Fruit fly (Drosophila melanogaster) whole organism, prepupa: ENCODE data around the gene CG42579.

Source experiments
- Blimp-1 ChIP-seq: fragments of 200-800 bp; sonication (Bioruptor generic); optimal IDR thresholded peaks from 3 replicates; lab custom pipeline; 2017; ENCODE audit warnings: missing biosample characterization, missing genetic modification characterization, mild to moderate bottlenecking, moderate library complexity, missing genetic modification reagents
- CG10631 ChIP-seq: fragments of 200-800 bp; sonication (Bioruptor generic); optimal IDR thresholded peaks from 2 replicates; lab custom pipeline; 2016; ENCODE audit warnings: missing biosample characterization, missing genetic modification characterization
- CG10669 ChIP-seq: fragments of 200-800 bp; sonication (Bioruptor generic); optimal IDR thresholded peaks from 3 replicates; lab custom pipeline; 2018; ENCODE audit warnings: missing biosample characterization, mild to moderate bottlenecking, missing genetic modification characterization, moderate library complexity
- CG11294 ChIP-seq: fragments of 200-800 bp; sonication (Bioruptor generic); IDR thresholded peaks from 2 replicates; pipeline ENCODE4 v1.3.6; 2022; ENCODE audit warnings: missing biosample characterization, missing genetic modification characterization
- CG11902 ChIP-seq: fragments of 200-800 bp; sonication (Bioruptor generic); optimal IDR thresholded peaks from 3 replicates; lab custom pipeline; 2016; ENCODE audit warnings: missing biosample characterization, missing genetic modification characterization
- CG15336 ChIP-seq: fragments of 200-800 bp; sonication (Bioruptor generic); IDR thresholded peaks from 2 replicates; pipeline ENCODE4 v1.3.6; 2022; ENCODE audit warnings: missing biosample characterization, missing genetic modification characterization
- CG1621 ChIP-seq: fragments of 200-800 bp; sonication (Bioruptor generic); optimal IDR thresholded peaks from 3 replicates; lab custom pipeline; 2018; ENCODE audit warnings: missing biosample characterization, mild to moderate bottlenecking, missing genetic modification characterization
- CG16779 ChIP-seq: fragments of 200-800 bp; sonication (Bioruptor generic); optimal IDR thresholded peaks from 3 replicates; lab custom pipeline; 2017; ENCODE audit warnings: missing biosample characterization, mild to moderate bottlenecking, missing genetic modification characterization
- CG3032 ChIP-seq: fragments of 200-800 bp; optimal IDR thresholded peaks from 2 replicates; lab custom pipeline; 2019; ENCODE audit warnings: missing biosample characterization, mild to moderate bottlenecking, missing genetic modification characterization, moderate library complexity
- CG32006 ChIP-seq: fragments of 200-800 bp; sonication (Bioruptor generic); optimal IDR thresholded peaks from 3 replicates; lab custom pipeline; 2017; ENCODE audit warnings: missing biosample characterization, mild to moderate bottlenecking, missing genetic modification characterization
- CG34406 ChIP-seq: fragments of 200-800 bp; sonication (Bioruptor generic); optimal IDR thresholded peaks from 3 replicates; lab custom pipeline; 2016; ENCODE audit warnings: missing biosample characterization, missing genetic modification characterization
- CG3919 ChIP-seq: fragments of 200-800 bp; sonication (Bioruptor generic); optimal IDR thresholded peaks from 3 replicates; lab custom pipeline; 2016; ENCODE audit warnings: missing biosample characterization, missing genetic modification characterization
- CG6163 ChIP-seq: fragments of 200-800 bp; sonication (Bioruptor generic); IDR thresholded peaks from 3 replicates; pipeline ENCODE4 v1.3.6; 2022; ENCODE audit warnings: missing biosample characterization, missing genetic modification characterization
- CG6276 ChIP-seq: fragments of 200-800 bp; sonication (Bioruptor generic); optimal IDR thresholded peaks from 2 replicates; lab custom pipeline; 2017; ENCODE audit warnings: missing biosample characterization, mild to moderate bottlenecking, missing genetic modification characterization
- CG6792 ChIP-seq: fragments of 200-800 bp; sonication (Bioruptor generic); optimal IDR thresholded peaks from 3 replicates; lab custom pipeline; 2016; ENCODE audit warnings: missing biosample characterization, missing genetic modification characterization
- CG6808 ChIP-seq: fragments of 200-800 bp; sonication (Bioruptor generic); optimal IDR thresholded peaks from 3 replicates; lab custom pipeline; 2017; ENCODE audit warnings: missing biosample characterization, missing genetic modification characterization, mild to moderate bottlenecking, moderate library complexity, missing genetic modification reagents
- CG6854 ChIP-seq: fragments of 200-800 bp; sonication (Bioruptor generic); optimal IDR thresholded peaks from 2 replicates; lab custom pipeline; 2017; ENCODE audit warnings: missing biosample characterization, mild to moderate bottlenecking, missing genetic modification characterization
- CG7368 ChIP-seq: fragments of 200-800 bp; sonication (Bioruptor generic); optimal IDR thresholded peaks from 3 replicates; lab custom pipeline; 2016; ENCODE audit warnings: missing biosample characterization, missing genetic modification characterization
- CG8119 ChIP-seq: fragments of 200-800 bp; sonication (Bioruptor generic); IDR thresholded peaks from 3 replicates; pipeline ENCODE4 v1.3.6; 2022; ENCODE audit warnings: missing biosample characterization, missing genetic modification characterization
- CG8319 ChIP-seq: fragments of 200-800 bp; sonication (Bioruptor generic); optimal IDR thresholded peaks from 3 replicates; lab custom pipeline; 2016; ENCODE audit warnings: missing biosample characterization, missing genetic modification characterization
- CG8632 ChIP-seq: fragments of 200-800 bp; sonication (Bioruptor generic); optimal IDR thresholded peaks from 3 replicates; lab custom pipeline; 2016; ENCODE audit warnings: missing biosample characterization, missing genetic modification characterization
- CG9139 ChIP-seq: fragments of 200-800 bp; sonication (Bioruptor generic); optimal IDR thresholded peaks from 3 replicates; lab custom pipeline; 2017; ENCODE audit warnings: missing biosample characterization, mild to moderate bottlenecking, missing genetic modification characterization
- Eip75B ChIP-seq: fragments of 200-800 bp; sonication (Bioruptor generic); optimal IDR thresholded peaks from 3 replicates; lab custom pipeline; 2016; ENCODE audit warnings: missing biosample characterization, missing genetic modification characterization
- Eip78C ChIP-seq: fragments of 200-800 bp; sonication (Bioruptor generic); peaks from one replicate; lab custom pipeline; 2016; ENCODE audit warnings: missing biosample characterization, missing genetic modification characterization
- Eip93F ChIP-seq: fragments of 200-800 bp; sonication (Bioruptor generic); optimal IDR thresholded peaks from 2 replicates; lab custom pipeline; 2016; ENCODE audit warnings: missing biosample characterization, mild to moderate bottlenecking, missing genetic modification characterization
- Ets21C ChIP-seq: fragments of 200-800 bp; sonication (Bioruptor generic); optimal IDR thresholded peaks from 3 replicates; lab custom pipeline; 2016; ENCODE audit warnings: missing biosample characterization, missing genetic modification characterization
- Ets96B ChIP-seq: fragments of 200-800 bp; optimal IDR thresholded peaks from 2 replicates; lab custom pipeline; 2019; ENCODE audit warnings: missing biosample characterization, mild to moderate bottlenecking, missing genetic modification characterization, moderate library complexity
- Gug ChIP-seq: fragments of 200-800 bp; sonication (Bioruptor generic); IDR thresholded peaks from 2 replicates; pipeline ENCODE4 v1.3.6; 2022; ENCODE audit warnings: missing biosample characterization, missing genetic modification characterization
- Hr38 ChIP-seq: sonication (Bioruptor generic); optimal IDR thresholded peaks from 2 replicates; lab custom pipeline; 2016; ENCODE audit warnings: missing biosample characterization, missing genetic modification characterization
- Hr39 ChIP-seq: fragments of 200-800 bp; sonication (Bioruptor generic); optimal IDR thresholded peaks from 2 replicates; lab custom pipeline; 2016; ENCODE audit warnings: missing biosample characterization, missing genetic modification characterization
- Met ChIP-seq: fragments of 200-800 bp; sonication (Bioruptor generic); optimal IDR thresholded peaks from 3 replicates; lab custom pipeline; 2016; ENCODE audit warnings: missing biosample characterization, missing genetic modification characterization
- OdsH ChIP-seq: fragments of 200-800 bp; sonication (Bioruptor generic); optimal IDR thresholded peaks from 3 replicates; lab custom pipeline; 2016; ENCODE audit warnings: missing biosample characterization, missing genetic modification characterization
- Smox ChIP-seq: fragments of 200-800 bp; sonication (Bioruptor generic); optimal IDR thresholded peaks from 3 replicates; lab custom pipeline; 2016; ENCODE audit warnings: missing biosample characterization, missing genetic modification characterization
- Sox15 ChIP-seq: fragments of 200-800 bp; sonication (Bioruptor generic); optimal IDR thresholded peaks from 3 replicates; lab custom pipeline; 2016; ENCODE audit warnings: missing biosample characterization, missing genetic modification characterization
- achi ChIP-seq: fragments of 200-800 bp; sonication (Bioruptor generic); optimal IDR thresholded peaks from 3 replicates; lab custom pipeline; 2016; ENCODE audit warnings: missing biosample characterization, missing genetic modification characterization
- acj6 ChIP-seq: fragments of 200-800 bp; sonication (Bioruptor generic); optimal IDR thresholded peaks from 3 replicates; lab custom pipeline; 2016; ENCODE audit warnings: missing biosample characterization, missing genetic modification characterization
- cyc ChIP-seq: fragments of 200-800 bp; sonication (Bioruptor generic); optimal IDR thresholded peaks from 3 replicates; lab custom pipeline; 2016; ENCODE audit warnings: missing biosample characterization, missing genetic modification characterization
- dac ChIP-seq: fragments of 200-800 bp; sonication (Bioruptor generic); optimal IDR thresholded peaks from 2 replicates; lab custom pipeline; 2017; ENCODE audit warnings: missing biosample characterization, mild to moderate bottlenecking, missing genetic modification characterization
- esn ChIP-seq: fragments of 200-800 bp; sonication (Bioruptor generic); optimal IDR thresholded peaks from 2 replicates; lab custom pipeline; 2016; ENCODE audit warnings: missing biosample characterization, mild to moderate bottlenecking, missing genetic modification characterization, moderate library complexity
- fd59A ChIP-seq: fragments of 200-800 bp; sonication (Bioruptor generic); optimal IDR thresholded peaks from 2 replicates; lab custom pipeline; 2017; ENCODE audit warnings: missing biosample characterization, mild to moderate bottlenecking, missing genetic modification characterization, missing genetic modification reagents
- fd85E ChIP-seq: fragments of 200-800 bp; sonication (Bioruptor generic); optimal IDR thresholded peaks from 3 replicates; lab custom pipeline; 2016; ENCODE audit warnings: missing biosample characterization, missing genetic modification characterization
- lz ChIP-seq: fragments of 200-800 bp; sonication (Bioruptor generic); optimal IDR thresholded peaks from 3 replicates; lab custom pipeline; 2016; ENCODE audit warnings: missing biosample characterization, missing genetic modification characterization
- net ChIP-seq: fragments of 200-800 bp; sonication (Bioruptor generic); optimal IDR thresholded peaks from 3 replicates; lab custom pipeline; 2016; ENCODE audit warnings: missing biosample characterization, missing genetic modification characterization
- pdm3 ChIP-seq: fragments of 200-800 bp; sonication (Bioruptor generic); optimal IDR thresholded peaks from 3 replicates; lab custom pipeline; 2016; ENCODE audit warnings: missing biosample characterization, missing genetic modification characterization
- salr ChIP-seq, 2 experiments: fragments of 200-800 bp; sonication (Bioruptor generic); optimal IDR thresholded peaks; 3 replicates each; lab custom pipeline; 2016 to 2018; ENCODE audit warnings: missing biosample characterization in 2 of 2, missing genetic modification characterization in 2 of 2, mild to moderate bottlenecking in 1 of 2
- spab ChIP-seq: fragments of 200-800 bp; sonication (Bioruptor generic); optimal IDR thresholded peaks from 2 replicates; lab custom pipeline; 2017; ENCODE audit warnings: missing biosample characterization, mild to moderate bottlenecking, missing genetic modification characterization, missing genetic modification reagents
- ss ChIP-seq, 2 experiments: fragments of 200-800 bp; sonication (Bioruptor generic); optimal IDR thresholded peaks; 2 replicates in 1 of 2; 3 replicates in 1 of 2; lab custom pipeline; 2017 to 2018; ENCODE audit warnings: mild to moderate bottlenecking in 2 of 2, missing biosample characterization in 2 of 2, missing genetic modification characterization in 2 of 2, moderate library complexity in 1 of 2

The CG42579 gene

DNA sequence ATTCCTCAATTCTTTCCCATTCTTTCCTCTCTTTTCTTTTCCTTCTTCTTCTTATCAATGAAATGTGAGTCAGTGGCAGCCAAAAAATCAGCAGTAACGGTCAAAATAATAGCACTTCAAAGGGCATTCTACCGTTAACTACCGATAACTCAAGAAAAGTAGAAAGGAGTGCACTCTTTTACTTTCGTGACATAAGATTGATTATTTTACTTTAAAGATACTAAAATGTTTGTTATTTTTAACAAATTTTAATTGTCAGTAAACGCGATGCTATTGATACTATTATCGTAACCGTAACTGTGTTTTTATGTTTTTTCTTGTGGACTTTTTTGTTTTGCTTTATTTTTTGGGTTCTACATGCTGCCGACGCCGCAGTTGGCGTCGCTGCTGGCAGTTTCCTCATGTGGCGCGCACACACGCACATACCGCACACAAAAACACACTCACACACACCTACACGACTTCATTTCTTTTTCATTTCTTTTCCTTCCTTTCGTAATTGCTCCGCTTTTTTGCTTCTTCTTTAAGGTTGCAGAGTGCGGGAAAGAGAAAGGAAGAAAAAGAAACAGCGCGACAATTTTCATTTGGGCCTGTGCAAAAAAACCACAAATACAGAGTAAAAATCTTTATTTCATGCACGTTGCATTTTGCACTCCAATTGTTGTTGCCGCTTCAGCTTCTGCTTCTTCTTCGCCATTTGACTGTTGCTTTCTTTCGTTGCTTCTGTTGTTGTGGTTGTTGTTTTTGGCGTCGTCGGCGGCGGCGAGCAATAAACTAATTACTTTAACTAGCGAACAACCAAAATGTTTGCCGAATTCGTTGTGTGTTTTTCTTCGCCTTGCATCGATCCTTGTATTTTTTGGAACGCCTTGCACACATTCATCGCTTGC, 17.7 kb upstream of the CG42579 start (continued):
- TF ChIP-seq CG8119 (GFP tag; lab: Robert Waterston, UW) (peak; percentile 39; the same call in 2 of the 3 replicates), dac (GFP tag; lab: Kevin White, UChicago) (no peak), CG3919 (peak; percentile 31), CG8632 (peak; percentile 12), acj6 (GFP tag; lab: Kevin White, UChicago) (peak; percentile 2), CG10631 (GFP tag; lab: Kevin White, UChicago) (no peak), CG6854 (GFP tag; lab: Kevin White, UChicago) (no peak), CG8319 (no peak), CG6808 (GFP tag; lab: Kevin White, UChicago) (peak; percentile 30), Eip75B (GFP tag; lab: Kevin White, UChicago) (peak; percentile 20), Ets21C (GFP tag; lab: Kevin White, UChicago) (peak; percentile 55), CG9139 (no peak), CG34406 (GFP tag; lab: Kevin White, UChicago) (peak; percentile 12), net (GFP tag; lab: Kevin White, UChicago) (peak; percentile 4), salr (GFP tag; optimal IDR thresholded peaks at IDR 0.05; lab: Kevin White, UChicago) (no peak), ss (GFP tag; optimal IDR thresholded peaks at IDR 0.05; lab: Kevin White, UChicago) (peak; percentile 19 to 26), Met (GFP tag; lab: Kevin White, UChicago) (peak; percentile 81), fd59A (GFP tag; lab: Kevin White, UChicago) (no peak), Gug (GFP tag; lab: Robert Waterston, UW) (no peak), CG15336 (GFP tag; lab: Robert Waterston, UW) (peak; percentile 40; the same call in 1 of the 2 replicates), Eip78C (GFP tag; lab: Kevin White, UChicago) (peak; percentile 86), fd85E (no peak), CG11294 (GFP tag; lab: Robert Waterston, UW) (no peak), CG32006 (GFP tag; lab: Kevin White, UChicago) (no peak), spab (no peak), CG16779 (no peak), Hr38 (GFP tag; lab: Kevin White, UChicago) (no peak), Hr39 (GFP tag; lab: Kevin White, UChicago) (peak; percentile 68), cyc (GFP tag; lab: Kevin White, UChicago) (peak; percentile 66), CG6276 (GFP tag; lab: Kevin White, UChicago) (peak; percentile 15), pdm3 (GFP tag; lab: Kevin White, UChicago) (peak; percentile 40)

dm6 chrX:20510540-20510939, 16.9 kb upstream of the CG42579 start, which contains the start of gene RhoGAP19D:
RhoGAP19D (minus strand) TSS chrX:20510694.
- peak; percentile 49 for TF ChIP-seq lz (GFP tag; lab: Kevin White, UChicago)
- TF ChIP-seq CG3032 (tag; lab: Kevin White, UChicago) = no peak
- peak in 1 of 2 experiments; percentile 32 for TF ChIP-seq salr (GFP tag; optimal IDR thresholded peaks at IDR 0.05; lab: Kevin White, UChicago)
- no peak for TF ChIP-seq Blimp-1 (GFP tag; lab: Kevin White, UChicago)
- no peak for TF ChIP-seq Ets96B (tag; lab: Kevin White, UChicago)
- peak; percentile 37 for TF ChIP-seq CG1621 (tag; lab: Kevin White, UChicago)
- TF ChIP-seq Ets21C (GFP tag; lab: Kevin White, UChicago) = peak; percentile 25
- peak; percentile 30 for TF ChIP-seq Eip75B (GFP tag; lab: Kevin White, UChicago)
- no peak for TF ChIP-seq Hr38 (GFP tag; lab: Kevin White, UChicago)
- no peak for TF ChIP-seq CG32006 (GFP tag; lab: Kevin White, UChicago)
- TF ChIP-seq CG11902 (GFP tag; lab: Kevin White, UChicago) = no peak
- peak; percentile 2 for TF ChIP-seq CG9139
- TF ChIP-seq Sox15 (GFP tag; lab: Kevin White, UChicago) = no peak
- peak; percentile 50 for TF ChIP-seq net (GFP tag; lab: Kevin White, UChicago)
- no peak for TF ChIP-seq Eip93F (GFP tag; lab: Kevin White, UChicago)
- peak; percentile 40 for TF ChIP-seq CG3919
- peak in 1 of 2 experiments; percentile 13 for TF ChIP-seq ss (GFP tag; optimal IDR thresholded peaks at IDR 0.05; lab: Kevin White, UChicago)
- TF ChIP-seq Gug (GFP tag; lab: Robert Waterston, UW) = no peak
- TF ChIP-seq CG10669 (GFP tag; lab: Kevin White, UChicago) = no peak
- peak; percentile 63 for TF ChIP-seq pdm3 (GFP tag; lab: Kevin White, UChicago)
- no peak for TF ChIP-seq CG7368 (GFP tag; lab: Kevin White, UChicago)
- peak; percentile 48 for TF ChIP-seq esn (GFP tag; lab: Kevin White, UChicago)
- peak; percentile 65 for TF ChIP-seq CG6163
- no peak for TF ChIP-seq achi
- TF ChIP-seq OdsH (GFP tag; lab: Kevin White, UChicago) = peak; percentile 51
- no peak for TF ChIP-seq dac (GFP tag; lab: Kevin White, UChicago)
- TF ChIP-seq Smox (GFP tag; lab: Kevin White, UChicago) = peak; percentile 35
- no peak for TF ChIP-seq CG6792 (GFP tag; lab: Kevin White, UChicago)
- TF ChIP-seq acj6 (GFP tag; lab: Kevin White, UChicago) = peak; percentile 54
